Worm (Caenorhabditis elegans) whole organism, midembryonic: ENCODE data around the gene rps-27.

Source experiments
- med-1 ChIP-seq: sonication (generic microtip); optimal IDR thresholded peaks from 2 replicates; lab custom pipeline; 2017; ENCODE audit warnings: missing genetic modification characterization, mild to moderate bottlenecking, missing compliant biosample characterization, antibody characterized with exemption, missing genetic modification reagents; ENCODE audit not compliant: insufficient read depth
- ztf-23 ChIP-seq: fragments of 200-800 bp; sonication (Bioruptor generic); IDR thresholded peaks from 2 replicates; pipeline ENCODE4 v1.3.6; 2022; ENCODE audit warnings: missing genetic modification reagents, missing genetic modification characterization, missing compliant biosample characterization

ce11 chrV:55946-56345, 47.9 kb downstream of the rps-27 start, which contains the start of gene srt-52:
- TF ChIP-seq med-1 (GFP tag; lab: Kevin White, UChicago) (no peak), ztf-23 (no peak)
